Worm (Caenorhabditis elegans) whole organism, late embryonic: ENCODE data around the gene pitr-4.

ENCODE experiments used
- C08G9.2 ChIP-seq: sonication (generic microtip); optimal IDR thresholded peaks from 2 replicates; lab custom pipeline; 2016; ENCODE audit warnings: mild to moderate bottlenecking, missing genetic modification characterization, moderate library complexity, missing compliant biosample characterization
- Y22D7AL.16 ChIP-seq: sonication (generic microtip); optimal IDR thresholded peaks from 2 replicates; lab custom pipeline; 2016; ENCODE audit warnings: missing genetic modification characterization, missing compliant biosample characterization
- ama-1 ChIP-seq: fragments of 150-350 bp; optimal IDR thresholded peaks from 2 replicates; lab custom pipeline; 2014
- ceh-22 ChIP-seq: sonication (generic microtip); optimal IDR thresholded peaks from 2 replicates; lab custom pipeline; 2017; ENCODE audit warnings: missing biosample characterization, missing genetic modification characterization
- ceh-45 ChIP-seq: fragments of 200-800 bp; sonication (Bioruptor generic); IDR thresholded peaks from 2 replicates; pipeline ENCODE4 v1.3.6; 2022; ENCODE audit warnings: missing genetic modification reagents, missing genetic modification characterization, missing compliant biosample characterization
- ceh-48 ChIP-seq: sonication (generic microtip); optimal IDR thresholded peaks from 2 replicates; lab custom pipeline; 2016; ENCODE audit warnings: missing genetic modification characterization, inconsistent platforms, missing compliant biosample characterization
- elt-2 ChIP-seq: sonication (generic microtip); optimal IDR thresholded peaks from 2 replicates; lab custom pipeline; 2016; ENCODE audit warnings: missing genetic modification reagents, missing genetic modification characterization, missing compliant biosample characterization
- ets-4 ChIP-seq: sonication (generic microtip); optimal IDR thresholded peaks from 2 replicates; lab custom pipeline; 2016; ENCODE audit warnings: missing genetic modification characterization, missing compliant biosample characterization
- fax-1 ChIP-seq: sonication (generic microtip); optimal IDR thresholded peaks from 2 replicates; lab custom pipeline; 2016; ENCODE audit warnings: missing genotype, missing genetic modification characterization, missing compliant biosample characterization
- pqm-1 ChIP-seq: sonication (generic microtip); optimal IDR thresholded peaks from 2 replicates; lab custom pipeline; 2016; ENCODE audit warnings: missing genetic modification characterization, missing compliant biosample characterization

ce11 chrV:9702755-9703154 lies 41.3 kb upstream of the pitr-4 start, which contains the start of gene xbx-6:
- TF ChIP-seq pqm-1 (tag; lab: Kevin White, UChicago) (no peak), ama-1 (lab: Kevin White, UChicago) (no peak), Y22D7AL.16 (tag; lab: Kevin White, UChicago) (no peak), elt-2 (tag; lab: Kevin White, UChicago) (no peak), C08G9.2 (tag; lab: Kevin White, UChicago) (no peak), fax-1 (tag; lab: Kevin White, UChicago) (no peak), ceh-48 (tag; lab: Kevin White, UChicago) (no peak), ceh-22 (tag; lab: Kevin White, UChicago) (no peak), ceh-45 (GFP tag; lab: Robert Waterston, UW) (no peak), ets-4 (tag; lab: Kevin White, UChicago) (no peak)
